Worm (Caenorhabditis elegans) whole organism, early embryonic: ENCODE data around the gene pks-1.

Source experiments
- B0310.2 ChIP-seq: sonication (generic microtip); optimal IDR thresholded peaks from 2 replicates; lab custom pipeline; 2016; ENCODE audit warnings: mild to moderate bottlenecking, missing genetic modification characterization, missing compliant biosample characterization
- F13C5.2 ChIP-seq: sonication (generic microtip); optimal IDR thresholded peaks from 2 replicates; lab custom pipeline; 2017; ENCODE audit warnings: mild to moderate bottlenecking, missing genetic modification characterization, inconsistent platforms, missing compliant biosample characterization
- aly-1 ChIP-seq: sonication (generic microtip); optimal IDR thresholded peaks from 2 replicates; lab custom pipeline; 2016; ENCODE audit warnings: missing genetic modification characterization, missing compliant biosample characterization
- ama-1 ChIP-seq: fragments of 150-350 bp; optimal IDR thresholded peaks from 2 replicates; lab custom pipeline; 2014
- ceh-13 ChIP-seq: fragments of 200-800 bp; sonication (Bioruptor generic); optimal IDR thresholded peaks from 2 replicates; lab custom pipeline; 2018; ENCODE audit warnings: mild to moderate bottlenecking, missing genetic modification characterization, missing compliant biosample characterization
- ceh-36 ChIP-seq: sonication (generic microtip); optimal IDR thresholded peaks from 2 replicates; lab custom pipeline; 2016; ENCODE audit warnings: missing genetic modification characterization, inconsistent platforms, missing compliant biosample characterization
- ets-7 ChIP-seq: sonication (generic microtip); optimal IDR thresholded peaks from 2 replicates; lab custom pipeline; 2016; ENCODE audit warnings: missing genotype, missing genetic modification characterization, missing compliant biosample characterization
- flt-1 ChIP-seq: fragments of 200-800 bp; sonication (Bioruptor generic); IDR thresholded peaks from 2 replicates; pipeline ENCODE4 v1.3.6; 2022; ENCODE audit warnings: missing genetic modification characterization, missing compliant biosample characterization
- hmbx-1 ChIP-seq: sonication (generic microtip); optimal IDR thresholded peaks from 2 replicates; lab custom pipeline; 2016; ENCODE audit warnings: mild to moderate bottlenecking, missing genetic modification characterization, missing compliant biosample characterization
- hmg-4 ChIP-seq: fragments of 200-800 bp; sonication (Bioruptor generic); optimal IDR thresholded peaks from 2 replicates; lab custom pipeline; 2018; ENCODE audit warnings: mild to moderate bottlenecking, missing genetic modification characterization, missing compliant biosample characterization
- hnd-1 ChIP-seq: sonication (generic microtip); optimal IDR thresholded peaks from 2 replicates; lab custom pipeline; 2016; ENCODE audit warnings: missing genetic modification characterization, missing compliant biosample characterization
- pes-1 ChIP-seq: fragments of 200-800 bp; sonication (Bioruptor generic); IDR thresholded peaks from 2 replicates; pipeline ENCODE4 v1.3.6; 2022; ENCODE audit warnings: missing genetic modification reagents, missing genetic modification characterization, missing compliant biosample characterization
- scrt-1 ChIP-seq: fragments of 200-800 bp; sonication (Bioruptor generic); IDR thresholded peaks from 2 replicates; pipeline ENCODE4 v1.3.6; 2022; ENCODE audit warnings: missing genetic modification characterization, missing compliant biosample characterization
- sea-1 ChIP-seq: fragments of 200-800 bp; sonication (Bioruptor generic); conservative IDR thresholded peaks from 2 replicates; pipeline ENCODE4 v1.3.6; 2022; ENCODE audit warnings: missing genetic modification characterization, missing compliant biosample characterization
- tbx-11 ChIP-seq: fragments of 200-800 bp; sonication (Bioruptor generic); IDR thresholded peaks from 2 replicates; pipeline ENCODE4 v1.3.6; 2022; ENCODE audit warnings: missing genetic modification characterization, missing compliant biosample characterization
- tbx-37 ChIP-seq: fragments of 200-800 bp; sonication (Bioruptor generic); conservative IDR thresholded peaks from 2 replicates; pipeline ENCODE4 v1.3.6; 2022; ENCODE audit warnings: missing genetic modification reagents, missing genetic modification characterization, missing compliant biosample characterization
- tra-4 ChIP-seq: sonication (generic microtip); optimal IDR thresholded peaks from 2 replicates; lab custom pipeline; 2017; ENCODE audit warnings: missing genetic modification characterization, missing compliant biosample characterization

Gene pks-1

ce11 chrX:5413510-5413909, at the start of gene pks-1:
Gene pks-1, plus strand, starts transcription at chrX:5413810.
- TF ChIP-seq scrt-1 (GFP tag; lab: Robert Waterston, UW) (no peak), tbx-11 (GFP tag; lab: Robert Waterston, UW) (no peak), aly-1 (no peak), ets-7 (tag; lab: Kevin White, UChicago) (no peak), flt-1 (GFP tag; lab: Robert Waterston, UW) (no peak), ceh-13 (GFP tag; lab: Kevin White, UChicago) (no peak), sea-1 (no peak), pes-1 (GFP tag; lab: Robert Waterston, UW) (no peak), ama-1 (no peak), hmg-4 (GFP tag; lab: Kevin White, UChicago) (no peak), ceh-36 (tag; lab: Kevin White, UChicago) (no peak), F13C5.2 (tag; lab: Kevin White, UChicago) (no peak), hmbx-1 (no peak)

ce11 chrX:5364222-5364621, 49.4 kb upstream of the pks-1 start, which contains the start of gene chtl-1:
Gene chtl-1, minus strand, starts transcription at chrX:5364322.
- TF ChIP-seq B0310.2 (tag; lab: Kevin White, UChicago): no peak
- no peak for TF ChIP-seq hnd-1 (tag; lab: Kevin White, UChicago)
- TF ChIP-seq aly-1: no peak
- TF ChIP-seq tra-4 (tag; lab: Kevin White, UChicago): no peak
- TF ChIP-seq flt-1 (GFP tag; lab: Robert Waterston, UW): no peak
- TF ChIP-seq ets-7 (tag; lab: Kevin White, UChicago): no peak

- TF ChIP-seq ets-7 (tag; lab: Kevin White, UChicago) (no peak), sea-1 (no peak), ceh-36 (tag; lab: Kevin White, UChicago) (no peak), hmbx-1 (no peak), tbx-11 (GFP tag; lab: Robert Waterston, UW) (no peak)
These were observed 48.2 kb upstream of the pks-1 start, which contains the start of gene F35C8.5 for ce11 chrX:5365437-5365836. Gene F35C8.5, plus strand, starts transcription at chrX:5365813.

ce11 chrX:5366613-5367012, 47.0 kb upstream of the pks-1 start:
- no peak for TF ChIP-seq flt-1 (GFP tag; lab: Robert Waterston, UW)
- no peak for TF ChIP-seq ceh-13 (GFP tag; lab: Kevin White, UChicago)
- TF ChIP-seq pes-1 (GFP tag; lab: Robert Waterston, UW): no peak
- no peak for TF ChIP-seq tbx-11 (GFP tag; lab: Robert Waterston, UW)
- no peak for TF ChIP-seq sea-1
- no peak for TF ChIP-seq F13C5.2 (tag; lab: Kevin White, UChicago)
- TF ChIP-seq ets-7 (tag; lab: Kevin White, UChicago): no peak
- no peak for TF ChIP-seq hmbx-1
- TF ChIP-seq ama-1: no peak
- no peak for TF ChIP-seq scrt-1 (GFP tag; lab: Robert Waterston, UW)
- TF ChIP-seq B0310.2 (tag; lab: Kevin White, UChicago): no peak
- TF ChIP-seq tbx-37 (GFP tag; lab: Robert Waterston, UW): no peak

ce11 chrX:5368220-5368619, 45.4 kb upstream of the pks-1 start, which contains the start of gene jkk-1:
Gene jkk-1, plus strand, starts transcription at chrX:5368468.
- TF ChIP-seq sea-1 (no peak), hnd-1 (tag; lab: Kevin White, UChicago) (no peak), ceh-36 (tag; lab: Kevin White, UChicago) (no peak), tbx-11 (GFP tag; lab: Robert Waterston, UW) (no peak), hmbx-1 (no peak), pes-1 (GFP tag; lab: Robert Waterston, UW) (no peak), scrt-1 (GFP tag; lab: Robert Waterston, UW) (no peak), F13C5.2 (tag; lab: Kevin White, UChicago) (no peak), ama-1 (no peak), tra-4 (tag; lab: Kevin White, UChicago) (no peak), ets-7 (tag; lab: Kevin White, UChicago) (no peak)

DNA sequence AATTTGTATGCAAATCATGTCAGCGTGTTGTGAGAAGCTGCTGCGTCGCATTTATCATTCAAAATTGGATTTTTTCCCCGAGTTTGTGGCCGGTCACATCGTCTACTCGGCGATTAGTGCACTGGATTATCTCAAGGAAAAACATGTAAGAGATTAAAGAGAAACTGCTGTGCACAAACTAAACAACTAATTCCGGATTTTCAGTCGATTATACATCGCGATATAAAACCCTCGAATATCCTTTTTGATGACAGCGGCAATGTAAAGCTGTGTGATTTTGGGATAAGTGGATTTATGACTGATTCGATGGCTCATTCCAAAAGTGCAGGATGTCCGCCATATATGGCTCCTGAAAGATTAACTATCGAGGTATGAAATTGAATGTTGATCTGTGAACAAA, 43.0 kb upstream of the pks-1 start:
- no peak for TF ChIP-seq ama-1
- no peak for TF ChIP-seq hnd-1 (tag; lab: Kevin White, UChicago)
- TF ChIP-seq tbx-11 (GFP tag; lab: Robert Waterston, UW): no peak
- TF ChIP-seq flt-1 (GFP tag; lab: Robert Waterston, UW): no peak
- no peak for TF ChIP-seq ceh-36 (tag; lab: Kevin White, UChicago)
- TF ChIP-seq B0310.2 (tag; lab: Kevin White, UChicago): no peak

DNA sequence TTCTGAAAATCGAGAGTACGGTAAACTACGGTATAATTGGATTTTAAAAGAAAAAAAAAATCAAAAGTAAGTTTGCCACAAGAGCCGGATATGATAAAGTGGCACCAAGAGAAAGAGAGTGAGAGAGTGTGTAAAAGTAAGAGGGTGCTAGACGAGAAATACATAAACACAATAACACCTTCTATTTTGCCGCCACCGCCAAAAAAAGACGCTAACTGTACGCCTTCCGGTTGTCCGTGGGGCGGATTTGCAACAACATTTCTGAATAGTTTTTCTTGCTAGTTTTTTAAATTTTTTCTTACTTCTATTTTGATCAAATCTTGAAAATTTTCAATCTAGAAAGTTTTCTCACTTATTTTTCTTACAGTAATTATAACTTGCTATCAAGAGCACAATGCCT, 41.0 kb upstream of the pks-1 start, which contains the start of gene F35C8.8:
F35C8.8 (minus strand) TSS at position 2 of the 400 bp plus-strand sequence.
- TF ChIP-seq scrt-1 (GFP tag; lab: Robert Waterston, UW): no peak
- no peak for TF ChIP-seq ets-7 (tag; lab: Kevin White, UChicago)

ce11 chrX:5373597-5373996, 40.0 kb upstream of the pks-1 start:
- TF ChIP-seq sea-1: no peak
- no peak for TF ChIP-seq pes-1 (GFP tag; lab: Robert Waterston, UW)
- no peak for TF ChIP-seq ets-7 (tag; lab: Kevin White, UChicago)
- TF ChIP-seq ceh-36 (tag; lab: Kevin White, UChicago): no peak
- TF ChIP-seq tbx-37 (GFP tag; lab: Robert Waterston, UW): no peak
- TF ChIP-seq tbx-11 (GFP tag; lab: Robert Waterston, UW): no peak
- TF ChIP-seq ceh-13 (GFP tag; lab: Kevin White, UChicago): no peak
- TF ChIP-seq tra-4 (tag; lab: Kevin White, UChicago): no peak
- no peak for TF ChIP-seq F13C5.2 (tag; lab: Kevin White, UChicago)
- no peak for TF ChIP-seq flt-1 (GFP tag; lab: Robert Waterston, UW)
- TF ChIP-seq hmg-4 (GFP tag; lab: Kevin White, UChicago): no peak
- no peak for TF ChIP-seq hnd-1 (tag; lab: Kevin White, UChicago)
- no peak for TF ChIP-seq B0310.2 (tag; lab: Kevin White, UChicago)
- no peak for TF ChIP-seq scrt-1 (GFP tag; lab: Robert Waterston, UW)
- TF ChIP-seq ama-1: no peak
- TF ChIP-seq hmbx-1: no peak
- TF ChIP-seq aly-1: no peak
